Worm (Caenorhabditis elegans): ENCODE results near the gene ZK1010.10.
A peak's percentile ranks its signal among the peaks of the same experiment; 100 is the strongest.

Gene ZK1010.10

DNA sequence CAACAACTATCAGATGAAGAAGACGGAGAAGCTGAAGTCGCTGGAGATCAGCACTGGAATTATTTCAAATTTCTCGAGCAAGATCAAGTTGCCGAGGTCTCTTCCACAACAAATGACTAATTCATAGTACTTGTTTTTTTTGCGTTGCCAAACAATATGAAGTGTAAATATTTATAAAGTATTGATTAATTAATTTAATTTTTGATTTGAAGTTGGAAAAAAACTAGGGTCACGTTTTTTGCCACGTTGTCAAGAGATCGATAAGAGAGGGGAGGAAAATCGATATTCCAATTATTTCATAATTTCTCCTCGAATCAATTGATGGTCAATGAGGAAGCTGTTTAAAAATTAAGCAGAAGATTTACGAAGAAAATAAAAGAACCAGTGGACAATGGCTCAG is 3.0 kb downstream of the ZK1010.10 start, which contains the start of gene snf-7:
Gene snf-7, plus strand, starts transcription at position 301 of the 400 bp plus-strand sequence.
- TF ChIP-seq unc-62 (GFP tag; optimal IDR thresholded peaks at IDR 0.05) (no peak), ama-1 (optimal IDR thresholded peaks at IDR 0.05) (no peak), mdl-1 (tag; optimal IDR thresholded peaks at IDR 0.05) (no peak), zag-1 (tag; optimal IDR thresholded peaks at IDR 0.05) (no peak), mab-5 (tag; optimal IDR thresholded peaks at IDR 0.05) (no peak), snpc-4 (tag; optimal IDR thresholded peaks at IDR 0.05) (no peak), lin-13 (GFP tag; optimal IDR thresholded peaks at IDR 0.05) (no peak), nhr-77 (tag; optimal IDR thresholded peaks at IDR 0.05) (no peak), R02D3.7 (tag; optimal IDR thresholded peaks at IDR 0.05) (no peak), blmp-1 (tag; optimal IDR thresholded peaks at IDR 0.05; ENCODE audit: insufficient read depth) (no peak), lin-11 (tag; optimal IDR thresholded peaks at IDR 0.05) (no peak), aly-2 (tag; optimal IDR thresholded peaks at IDR 0.05) (no peak)

DNA sequence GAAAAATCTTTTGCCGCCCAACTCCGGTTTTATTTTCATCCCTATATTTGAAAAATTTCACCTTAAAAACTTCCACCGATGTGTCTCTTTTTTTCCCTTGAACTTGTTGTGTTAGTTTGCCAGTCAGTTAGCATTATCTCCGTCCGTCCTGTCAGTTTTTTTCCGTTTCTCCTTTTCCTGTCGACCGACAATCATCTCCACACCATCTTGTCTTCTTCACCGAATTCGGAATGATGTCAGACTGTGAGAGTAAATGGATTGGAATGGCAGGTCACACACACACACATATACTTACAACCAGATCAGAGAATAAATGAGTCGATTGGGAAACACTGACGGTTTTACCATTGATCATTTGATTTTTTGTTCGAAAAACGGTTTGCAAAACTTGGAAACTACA is 9.7 kb downstream of the ZK1010.10 start:
- TF ChIP-seq sma-9 (GFP tag; optimal IDR thresholded peaks at IDR 0.05) (peak; percentile 31), sma-9 (tag; optimal IDR thresholded peaks at IDR 0.05) (no peak), nhr-25 (tag; optimal IDR thresholded peaks at IDR 0.05) (peak; percentile 9), nhr-23 (tag; optimal IDR thresholded peaks at IDR 0.05) (no peak), ztf-11 (tag; optimal IDR thresholded peaks at IDR 0.05) (no peak), sma-3 (GFP tag; optimal IDR thresholded peaks at IDR 0.05) (peak; percentile 44), ceh-16 (tag; optimal IDR thresholded peaks at IDR 0.05) (peak; percentile 6), nhr-129 (tag; optimal IDR thresholded peaks at IDR 0.05) (peak; percentile 58), dmd-4 (tag; optimal IDR thresholded peaks at IDR 0.05) (no peak), snpc-4 (tag; optimal IDR thresholded peaks at IDR 0.05) (no peak), fos-1 (tag; optimal IDR thresholded peaks at IDR 0.05) (peak; percentile 23)

DNA sequence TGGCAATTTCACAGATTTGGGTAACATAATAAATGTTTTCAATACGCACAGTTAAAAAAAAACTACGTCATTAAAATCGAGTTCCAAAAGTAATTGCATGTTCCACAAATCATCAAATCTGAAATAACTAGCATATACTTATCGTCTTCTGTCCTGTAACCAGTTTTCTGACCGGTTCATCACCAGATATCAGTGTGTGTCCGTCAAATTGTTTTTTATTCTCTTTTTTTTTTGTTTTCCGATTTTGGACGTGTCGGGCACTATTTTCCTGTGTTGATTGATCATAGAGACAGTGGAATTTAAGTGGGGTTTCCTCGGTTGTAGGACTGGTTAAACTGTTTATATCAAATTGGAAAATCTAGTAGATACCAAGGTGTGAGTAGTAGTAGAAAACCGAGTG is 11.7 kb downstream of the ZK1010.10 start:
- TF ChIP-seq nhr-11 (tag; optimal IDR thresholded peaks at IDR 0.05) (no peak), nhr-77 (tag; optimal IDR thresholded peaks at IDR 0.05) (no peak), crh-2 (tag; optimal IDR thresholded peaks at IDR 0.05) (no peak), zag-1 (tag; optimal IDR thresholded peaks at IDR 0.05) (no peak), nhr-237 (tag; optimal IDR thresholded peaks at IDR 0.05) (no peak), dmd-4 (tag; optimal IDR thresholded peaks at IDR 0.05) (no peak), lin-39 (tag; optimal IDR thresholded peaks at IDR 0.05) (no peak), fos-1 (tag; optimal IDR thresholded peaks at IDR 0.05) (no peak), egl-27 (tag; optimal IDR thresholded peaks at IDR 0.05) (no peak), blmp-1 (tag; optimal IDR thresholded peaks at IDR 0.05; ENCODE audit: insufficient read depth) (no peak), elt-1 (tag; optimal IDR thresholded peaks at IDR 0.05) (no peak)

DNA sequence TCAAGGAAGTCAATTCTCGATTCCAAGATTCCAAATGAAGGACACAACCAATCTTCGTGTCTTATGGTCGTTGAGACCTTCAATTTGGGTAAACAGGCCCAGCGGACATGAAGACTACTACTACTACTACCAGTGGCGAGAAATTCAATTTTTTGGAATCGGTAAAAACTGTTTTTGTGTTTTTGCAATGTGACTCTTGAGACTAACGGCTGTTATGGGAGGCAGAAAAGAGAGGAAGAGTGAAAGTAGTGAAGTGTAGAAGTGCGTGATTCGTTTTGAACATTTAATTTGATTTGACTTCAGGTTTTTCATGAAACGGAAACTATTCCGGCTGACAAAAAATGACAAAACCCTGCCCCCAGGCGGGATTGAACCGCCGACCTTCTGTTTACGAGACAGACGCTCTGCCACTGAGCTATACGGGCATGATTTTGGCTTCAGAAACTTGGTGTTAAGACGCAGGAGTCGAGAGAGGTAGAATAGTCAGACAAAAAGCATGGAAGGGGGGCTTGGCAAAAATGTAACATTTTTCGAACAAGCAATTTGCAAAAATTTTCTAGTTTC is 13.7 kb downstream of the ZK1010.10 start:
- TF ChIP-seq gmeb-1 (tag; optimal IDR thresholded peaks at IDR 0.05), result peak; percentile 52
- TF ChIP-seq alr-1 (tag; optimal IDR thresholded peaks at IDR 0.05), result no peak
- peak; percentile 41 for TF ChIP-seq nhr-21 (tag; optimal IDR thresholded peaks at IDR 0.05)
- no peak for TF ChIP-seq egl-27 (tag; optimal IDR thresholded peaks at IDR 0.05)
- TF ChIP-seq peb-1 (tag; optimal IDR thresholded peaks at IDR 0.05), result no peak
- TF ChIP-seq lsy-2 (tag; optimal IDR thresholded peaks at IDR 0.05), result peak; percentile 38 to 48
- no peak for TF ChIP-seq Y55F3AM.14 (GFP tag; optimal IDR thresholded peaks at IDR 0.05)
- TF ChIP-seq dmd-4 (tag; optimal IDR thresholded peaks at IDR 0.05), result no peak
- peak; percentile 37 for TF ChIP-seq nhr-129 (tag; optimal IDR thresholded peaks at IDR 0.05)
- TF ChIP-seq lin-13 (GFP tag; optimal IDR thresholded peaks at IDR 0.05), result peak; percentile 62
- peak; percentile 30 for TF ChIP-seq crh-2 (tag; optimal IDR thresholded peaks at IDR 0.05)
- no peak for TF ChIP-seq ceh-16 (tag; optimal IDR thresholded peaks at IDR 0.05)
- TF ChIP-seq ama-1 (optimal IDR thresholded peaks at IDR 0.05), result no peak
- no peak for TF ChIP-seq ztf-11 (tag; optimal IDR thresholded peaks at IDR 0.05)
- TF ChIP-seq nhr-77 (tag; optimal IDR thresholded peaks at IDR 0.05), result no peak
- TF ChIP-seq snpc-4 (tag; optimal IDR thresholded peaks at IDR 0.05), result no peak
- TF ChIP-seq sem-4 (tag; optimal IDR thresholded peaks at IDR 0.05), result peak; percentile 63
- no peak for TF ChIP-seq nhr-10 (tag; optimal IDR thresholded peaks at IDR 0.05)
- no peak for TF ChIP-seq F13H6.1 (tag; optimal IDR thresholded peaks at IDR 0.05)
- TF ChIP-seq C34F6.9 (tag; optimal IDR thresholded peaks at IDR 0.05), result peak; percentile 50
- TF ChIP-seq nhr-25 (tag; optimal IDR thresholded peaks at IDR 0.05), result peak; percentile 45
- peak; percentile 15 for TF ChIP-seq nhr-6 (tag; optimal IDR thresholded peaks at IDR 0.05)
- TF ChIP-seq lin-11 (tag; optimal IDR thresholded peaks at IDR 0.05), result peak; percentile 21
- no peak for TF ChIP-seq mdl-1 (tag; optimal IDR thresholded peaks at IDR 0.05)
- TF ChIP-seq fos-1 (tag; optimal IDR thresholded peaks at IDR 0.05), result peak; percentile 43
- TF ChIP-seq unc-55 (GFP tag; optimal IDR thresholded peaks at IDR 0.05), result peak; percentile 31
- TF ChIP-seq elt-3 (tag; optimal IDR thresholded peaks at IDR 0.05), result no peak
- no peak for TF ChIP-seq unc-62 (GFP tag; optimal IDR thresholded peaks at IDR 0.05)
- TF ChIP-seq R02D3.7 (tag; optimal IDR thresholded peaks at IDR 0.05), result no peak

All from whole organism, L2 larva.